Fruit fly (Drosophila melanogaster): ENCODE results near the gene Hsc70-3.

Hsc70-3 gene

dm6 chrX:11812828-11813227, 5.9 kb upstream of the Hsc70-3 start:
- TF ChIP-seq fru (optimal IDR thresholded peaks at IDR 0.05) (no peak), CG6765 (GFP tag; optimal IDR thresholded peaks at IDR 0.05) (peak; percentile 33), CG5953 (GFP tag; IDR thresholded peaks at IDR 0.05) (no peak), CG13296 (GFP tag; optimal IDR thresholded peaks at IDR 0.05) (peak; percentile 0), CG14050 (GFP tag; IDR thresholded peaks at IDR 0.05) (no peak), sens (GFP tag) (peak; percentile 12), lab (GFP tag; optimal IDR thresholded peaks at IDR 0.05) (peak; percentile 52), ATbp (GFP tag; optimal IDR thresholded peaks at IDR 0.05) (peak; percentile 25), Hmr (GFP tag; optimal IDR thresholded peaks at IDR 0.05) (peak; percentile 21), CG12769 (tag; optimal IDR thresholded peaks at IDR 0.05) (peak; percentile 24), NC2α (GFP tag; optimal IDR thresholded peaks at IDR 0.05) (no peak), da (GFP tag; optimal IDR thresholded peaks at IDR 0.05) (no peak), Fer1 (GFP tag; optimal IDR thresholded peaks at IDR 0.05) (peak; percentile 55), BtbVII (GFP tag; optimal IDR thresholded peaks at IDR 0.05) (peak; percentile 43), Pdp1 (GFP tag; optimal IDR thresholded peaks at IDR 0.05) (peak in 1 of 2 experiments; percentile 25), CG10209 (GFP tag; optimal IDR thresholded peaks at IDR 0.05) (no peak), Dip3 (GFP tag; optimal IDR thresholded peaks at IDR 0.05) (no peak), CG15479 (GFP tag; optimal IDR thresholded peaks at IDR 0.05) (no peak), CG42726 (GFP tag; IDR thresholded peaks at IDR 0.05; ENCODE audit: partially characterized antibody) (no peak), CG17802 (tag; optimal IDR thresholded peaks at IDR 0.05) (no peak), CG6854 (GFP tag; optimal IDR thresholded peaks at IDR 0.05) (peak; percentile 21), CG33557 (GFP tag; optimal IDR thresholded peaks at IDR 0.05) (no peak), CG6272 (GFP tag; IDR thresholded peaks at IDR 0.05) (no peak), sob (GFP tag; IDR thresholded peaks at IDR 0.05) (no peak), CG15514 (GFP tag; optimal IDR thresholded peaks at IDR 0.05) (peak; percentile 9), Ssrp (tag; optimal IDR thresholded peaks at IDR 0.05) (no peak), Lim3 (GFP tag; IDR thresholded peaks at IDR 0.05) (no peak), pfk (GFP tag; optimal IDR thresholded peaks at IDR 0.05) (peak; percentile 5), croc (GFP tag; conservative IDR thresholded peaks at IDR 0.05) (no peak), CG14441 (GFP tag; IDR thresholded peaks at IDR 0.05) (no peak), CG8765 (GFP tag; IDR thresholded peaks at IDR 0.05) (no peak), CG4730 (GFP tag; IDR thresholded peaks at IDR 0.05) (no peak), CG4328 (GFP tag; optimal IDR thresholded peaks at IDR 0.05) (peak; percentile 11), CG3281 (GFP tag; optimal IDR thresholded peaks at IDR 0.05) (peak; percentile 30), CG18599 (GFP tag; optimal IDR thresholded peaks at IDR 0.05) (peak; percentile 52)

dm6 chrX:11806196-11806595, 721 bp downstream of the Hsc70-3 start:
- TF ChIP-seq Sox100B (GFP tag; optimal IDR thresholded peaks at IDR 0.05) (no peak), slbo (GFP tag; IDR thresholded peaks at IDR 0.05) (peak; percentile 27; the same call in 1 of the 2 replicates), Myb (GFP tag; optimal IDR thresholded peaks at IDR 0.05) (peak; percentile 89), CG15269 (tag; optimal IDR thresholded peaks at IDR 0.05) (peak; percentile 6), CG9437 (GFP tag; optimal IDR thresholded peaks at IDR 0.05) (no peak), Hmr (GFP tag; optimal IDR thresholded peaks at IDR 0.05) (peak; percentile 47), hbn (GFP tag; IDR thresholded peaks at IDR 0.05; ENCODE audit: partially characterized antibody) (no peak), Ets97D (GFP tag; optimal IDR thresholded peaks at IDR 0.05) (peak; percentile 42), Dek (tag; optimal IDR thresholded peaks at IDR 0.05) (no peak), CG16813 (GFP tag; IDR thresholded peaks at IDR 0.05; ENCODE audit: partially characterized antibody) (no peak), vvl (GFP tag; IDR thresholded peaks at IDR 0.05) (peak; percentile 37; the same call in 1 of the 2 replicates), chinmo (GFP tag; IDR thresholded peaks at IDR 0.05; ENCODE audit: partially characterized antibody) (peak; percentile 76; the same call in 1 of the 4 replicates), CG16863 (GFP tag; optimal IDR thresholded peaks at IDR 0.05) (no peak), HmgZ (tag; optimal IDR thresholded peaks at IDR 0.05) (peak; percentile 26), B-H2 (GFP tag; optimal IDR thresholded peaks at IDR 0.05) (peak; percentile 45), en (GFP tag; optimal IDR thresholded peaks at IDR 0.05) (no peak), CG4360 (GFP tag; IDR thresholded peaks at IDR 0.05) (no peak), esg (GFP tag; conservative IDR thresholded peaks at IDR 0.05) (no peak)
